Worm (Caenorhabditis elegans) whole organism, early embryonic: ENCODE data around the gene scl-8.

ENCODE experiments used
- B0310.2 ChIP-seq: sonication (generic microtip); optimal IDR thresholded peaks from 2 replicates; lab custom pipeline; 2016; ENCODE audit warnings: mild to moderate bottlenecking, missing genetic modification characterization, missing compliant biosample characterization
- F13C5.2 ChIP-seq: sonication (generic microtip); optimal IDR thresholded peaks from 2 replicates; lab custom pipeline; 2017; ENCODE audit warnings: mild to moderate bottlenecking, missing genetic modification characterization, inconsistent platforms, missing compliant biosample characterization
- aly-1 ChIP-seq: sonication (generic microtip); optimal IDR thresholded peaks from 2 replicates; lab custom pipeline; 2016; ENCODE audit warnings: missing genetic modification characterization, missing compliant biosample characterization
- ama-1 ChIP-seq: fragments of 150-350 bp; optimal IDR thresholded peaks from 2 replicates; lab custom pipeline; 2014
- ceh-13 ChIP-seq: fragments of 200-800 bp; sonication (Bioruptor generic); optimal IDR thresholded peaks from 2 replicates; lab custom pipeline; 2018; ENCODE audit warnings: mild to moderate bottlenecking, missing genetic modification characterization, missing compliant biosample characterization
- ceh-36 ChIP-seq: sonication (generic microtip); optimal IDR thresholded peaks from 2 replicates; lab custom pipeline; 2016; ENCODE audit warnings: missing genetic modification characterization, inconsistent platforms, missing compliant biosample characterization
- ets-7 ChIP-seq: sonication (generic microtip); optimal IDR thresholded peaks from 2 replicates; lab custom pipeline; 2016; ENCODE audit warnings: missing genotype, missing genetic modification characterization, missing compliant biosample characterization
- flt-1 ChIP-seq: fragments of 200-800 bp; sonication (Bioruptor generic); IDR thresholded peaks from 2 replicates; pipeline ENCODE4 v1.3.6; 2022; ENCODE audit warnings: missing genetic modification characterization, missing compliant biosample characterization
- hmbx-1 ChIP-seq: sonication (generic microtip); optimal IDR thresholded peaks from 2 replicates; lab custom pipeline; 2016; ENCODE audit warnings: mild to moderate bottlenecking, missing genetic modification characterization, missing compliant biosample characterization
- hmg-4 ChIP-seq: fragments of 200-800 bp; sonication (Bioruptor generic); optimal IDR thresholded peaks from 2 replicates; lab custom pipeline; 2018; ENCODE audit warnings: mild to moderate bottlenecking, missing genetic modification characterization, missing compliant biosample characterization
- hnd-1 ChIP-seq: sonication (generic microtip); optimal IDR thresholded peaks from 2 replicates; lab custom pipeline; 2016; ENCODE audit warnings: missing genetic modification characterization, missing compliant biosample characterization
- pes-1 ChIP-seq: fragments of 200-800 bp; sonication (Bioruptor generic); IDR thresholded peaks from 2 replicates; pipeline ENCODE4 v1.3.6; 2022; ENCODE audit warnings: missing genetic modification reagents, missing genetic modification characterization, missing compliant biosample characterization
- scrt-1 ChIP-seq: fragments of 200-800 bp; sonication (Bioruptor generic); IDR thresholded peaks from 2 replicates; pipeline ENCODE4 v1.3.6; 2022; ENCODE audit warnings: missing genetic modification characterization, missing compliant biosample characterization
- sea-1 ChIP-seq: fragments of 200-800 bp; sonication (Bioruptor generic); conservative IDR thresholded peaks from 2 replicates; pipeline ENCODE4 v1.3.6; 2022; ENCODE audit warnings: missing genetic modification characterization, missing compliant biosample characterization
- tbx-11 ChIP-seq: fragments of 200-800 bp; sonication (Bioruptor generic); IDR thresholded peaks from 2 replicates; pipeline ENCODE4 v1.3.6; 2022; ENCODE audit warnings: missing genetic modification characterization, missing compliant biosample characterization
- tbx-37 ChIP-seq: fragments of 200-800 bp; sonication (Bioruptor generic); conservative IDR thresholded peaks from 2 replicates; pipeline ENCODE4 v1.3.6; 2022; ENCODE audit warnings: missing genetic modification reagents, missing genetic modification characterization, missing compliant biosample characterization
- tra-4 ChIP-seq: sonication (generic microtip); optimal IDR thresholded peaks from 2 replicates; lab custom pipeline; 2017; ENCODE audit warnings: missing genetic modification characterization, missing compliant biosample characterization

The scl-8 gene

ce11 chrIV:13096778-13097177 is 25.2 kb downstream of the scl-8 start:
- TF ChIP-seq ceh-13 (GFP tag; lab: Kevin White, UChicago): no peak
- no peak for TF ChIP-seq F13C5.2 (tag; lab: Kevin White, UChicago)
- no peak for TF ChIP-seq tbx-11 (GFP tag; lab: Robert Waterston, UW)
- no peak for TF ChIP-seq hnd-1 (tag; lab: Kevin White, UChicago)
- TF ChIP-seq sea-1 (GFP tag; lab: Robert Waterston, UW): no peak
- TF ChIP-seq hmbx-1 (tag; lab: Kevin White, UChicago): no peak
- no peak for TF ChIP-seq flt-1
- no peak for TF ChIP-seq scrt-1
- no peak for TF ChIP-seq ceh-36 (tag; lab: Kevin White, UChicago)
- no peak for TF ChIP-seq ets-7 (tag; lab: Kevin White, UChicago)
- TF ChIP-seq aly-1 (tag; lab: Kevin White, UChicago): no peak
- no peak for TF ChIP-seq hmg-4 (GFP tag; lab: Kevin White, UChicago)

ce11 chrIV:13098652-13099051 is 27.1 kb downstream of the scl-8 start, which contains the start of the genes dli-1, tin-9.2 and exos-4.1:
Gene dli-1 (minus strand): TSS chrIV:13098792.
Gene tin-9.2 (plus strand): TSS chrIV:13098995.
Gene exos-4.1 (plus strand): TSS chrIV:13098999.
- TF ChIP-seq aly-1 (tag; lab: Kevin White, UChicago): no peak
- TF ChIP-seq F13C5.2 (tag; lab: Kevin White, UChicago): peak; percentile 41

- TF ChIP-seq sea-1 (GFP tag; lab: Robert Waterston, UW) (no peak), tra-4 (tag; lab: Kevin White, UChicago) (no peak), hmbx-1 (tag; lab: Kevin White, UChicago) (no peak), ets-7 (tag; lab: Kevin White, UChicago) (no peak), hnd-1 (tag; lab: Kevin White, UChicago) (no peak), flt-1 (no peak), aly-1 (tag; lab: Kevin White, UChicago) (no peak), ceh-13 (GFP tag; lab: Kevin White, UChicago) (no peak), scrt-1 (no peak)
These were observed 28.9 kb downstream of the scl-8 start, which contains the start of gene fask-1 for ce11 chrIV:13100415-13100814. Gene fask-1 (plus strand): TSS chrIV:13100715.

ce11 chrIV:13104900-13105299 is 33.4 kb downstream of the scl-8 start, which contains the start of gene rde-11:
Gene rde-11 (plus strand): TSS chrIV:13105200.
- TF ChIP-seq tra-4 (tag; lab: Kevin White, UChicago) (no peak), aly-1 (tag; lab: Kevin White, UChicago) (no peak), tbx-37 (GFP tag; lab: Robert Waterston, UW) (no peak), hmg-4 (GFP tag; lab: Kevin White, UChicago) (no peak), tbx-11 (GFP tag; lab: Robert Waterston, UW) (no peak), F13C5.2 (tag; lab: Kevin White, UChicago) (no peak), pes-1 (GFP tag; lab: Robert Waterston, UW) (no peak), ceh-36 (tag; lab: Kevin White, UChicago) (no peak), hmbx-1 (tag; lab: Kevin White, UChicago) (no peak), sea-1 (GFP tag; lab: Robert Waterston, UW) (no peak), ama-1 (no peak), scrt-1 (no peak), hnd-1 (tag; lab: Kevin White, UChicago) (no peak), ceh-13 (GFP tag; lab: Kevin White, UChicago) (no peak), ets-7 (tag; lab: Kevin White, UChicago) (no peak), B0310.2 (tag; lab: Kevin White, UChicago) (no peak), flt-1 (no peak)

ce11 chrIV:13107359-13107758 is 35.8 kb downstream of the scl-8 start, which contains the start of gene B0564.2:
Gene B0564.2 (plus strand): TSS chrIV:13107659.
- TF ChIP-seq B0310.2 (tag; lab: Kevin White, UChicago): no peak
- no peak for TF ChIP-seq tbx-11 (GFP tag; lab: Robert Waterston, UW)

- TF ChIP-seq hmg-4 (GFP tag; lab: Kevin White, UChicago): no peak
These were observed 36.9 kb downstream of the scl-8 start for ce11 chrIV:13108430-13108829.

- TF ChIP-seq ets-7 (tag; lab: Kevin White, UChicago) (no peak), tbx-11 (GFP tag; lab: Robert Waterston, UW) (no peak), ceh-36 (tag; lab: Kevin White, UChicago) (no peak), hnd-1 (tag; lab: Kevin White, UChicago) (no peak), ceh-13 (GFP tag; lab: Kevin White, UChicago) (no peak), tbx-37 (GFP tag; lab: Robert Waterston, UW) (no peak), pes-1 (GFP tag; lab: Robert Waterston, UW) (no peak), sea-1 (GFP tag; lab: Robert Waterston, UW) (no peak), tra-4 (tag; lab: Kevin White, UChicago) (no peak), B0310.2 (tag; lab: Kevin White, UChicago) (no peak), ama-1 (no peak), flt-1 (no peak), hmbx-1 (tag; lab: Kevin White, UChicago) (no peak), aly-1 (tag; lab: Kevin White, UChicago) (no peak)
These were observed 38.2 kb downstream of the scl-8 start, which contains the start of gene best-1 for ce11 chrIV:13109751-13110150. Gene best-1 (minus strand): TSS chrIV:13109779.

- TF ChIP-seq tbx-37 (GFP tag; lab: Robert Waterston, UW) (no peak), hmg-4 (GFP tag; lab: Kevin White, UChicago) (no peak), B0310.2 (tag; lab: Kevin White, UChicago) (no peak)
These were observed 39.3 kb downstream of the scl-8 start for ce11 chrIV:13110876-13111275.
